Worm (Caenorhabditis elegans) whole organism, L2 larva: ENCODE data around the gene C09G9.3.

Source experiments
- R02D3.7 ChIP-seq: fragments of 150-350 bp; optimal IDR thresholded peaks from 2 replicates; lab custom pipeline; 2014; ENCODE audit warnings: missing biosample characterization, missing genetic modification characterization
- lin-13 ChIP-seq: fragments of 150-350 bp; optimal IDR thresholded peaks from 2 replicates; lab custom pipeline; 2014; ENCODE audit warnings: missing biosample characterization, missing genetic modification reagents, missing genetic modification characterization
- mdl-1 ChIP-seq, 2 experiments: fragments of 150-350 bp in 1 of 2; sonication (generic microtip) in 1 of 2; optimal IDR thresholded peaks; 2 replicates each; lab custom pipeline; 2017; ENCODE audit warnings: missing biosample characterization in 2 of 2, missing genetic modification characterization in 2 of 2
- nhr-77 ChIP-seq: fragments of 150-350 bp; optimal IDR thresholded peaks from 2 replicates; lab custom pipeline; 2014; ENCODE audit warnings: missing biosample characterization, missing genetic modification characterization
- ztf-11 ChIP-seq: sonication (generic microtip); optimal IDR thresholded peaks from 2 replicates; lab custom pipeline; 2017; ENCODE audit warnings: missing biosample characterization, missing genetic modification characterization

- TF ChIP-seq lin-13 (no peak), ztf-11 (tag; lab: Kevin White, UChicago) (no peak), nhr-77 (tag; lab: Kevin White, UChicago) (no peak), R02D3.7 (tag; lab: Kevin White, UChicago) (no peak), mdl-1 (tag; optimal IDR thresholded peaks at IDR 0.05; lab: Kevin White, UChicago) (no peak)
These were observed 51.7 kb downstream of the C09G9.3 start, which contains the start of gene T28C6.5 for ce11 chrIV:8821147-8821546.
